Fruit fly (Drosophila melanogaster): Measurements from ENCODE around the gene CG42714.

Gene CG42714

DNA sequence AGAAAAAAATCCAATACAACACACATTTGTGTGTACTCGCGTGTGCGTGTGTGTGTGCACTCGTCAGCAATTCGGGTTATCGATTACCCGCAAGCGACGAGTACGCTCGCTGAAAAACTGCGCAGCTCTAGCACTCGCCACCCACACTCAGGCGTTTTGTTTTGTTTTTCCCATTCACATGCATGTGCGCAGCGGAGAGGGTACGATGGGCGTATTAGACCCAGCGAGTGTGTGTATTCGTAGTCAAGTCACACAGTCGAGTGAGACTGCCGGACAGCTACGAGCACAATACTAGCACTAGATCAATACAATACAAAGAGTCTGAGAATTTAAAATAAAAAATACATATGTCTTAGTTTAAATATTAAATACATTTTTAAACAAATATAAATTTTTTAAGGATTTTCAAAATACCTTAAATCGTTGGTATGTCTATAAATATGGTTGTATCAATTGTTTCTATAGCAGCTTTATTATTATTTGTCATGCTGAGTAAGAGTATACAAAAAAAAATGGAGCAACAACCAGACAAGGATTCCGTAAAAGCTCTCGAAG, 48.9 kb downstream of the CG42714 start, which contains the start of the genes D19B and CG43293 (continued):
- TF ChIP-seq YL-1 (GFP tag; optimal IDR thresholded peaks at IDR 0.05) (peak; percentile 95), BEAF-32 (GFP tag; optimal IDR thresholded peaks at IDR 0.05) (peak; percentile 43), HLH54F (GFP tag; optimal IDR thresholded peaks at IDR 0.05) (peak; percentile 91), CG12659 (GFP tag; optimal IDR thresholded peaks at IDR 0.05) (peak; percentile 95), CG3847 (GFP tag; IDR thresholded peaks at IDR 0.05) (peak; percentile 91), Dek (tag; optimal IDR thresholded peaks at IDR 0.05) (peak; percentile 90), phol (tag; optimal IDR thresholded peaks at IDR 0.05) (peak; percentile 81), CG1024 (GFP tag; IDR thresholded peaks at IDR 0.05) (peak; percentile 86), oc (tag; optimal IDR thresholded peaks at IDR 0.05) (peak; percentile 83), corto (GFP tag; optimal IDR thresholded peaks at IDR 0.05) (no peak), Ptx1 (GFP tag; IDR thresholded peaks at IDR 0.05) (peak; percentile 94), hbn (GFP tag; IDR thresholded peaks at IDR 0.05; ENCODE audit: partially characterized antibody) (peak; percentile 45; the same call in 1 of the 2 replicates), CG16779 (GFP tag; IDR thresholded peaks at IDR 0.05) (peak; percentile 89), Bdp1 (GFP tag; optimal IDR thresholded peaks at IDR 0.05) (peak; percentile 52), D (optimal IDR thresholded peaks at IDR 0.05) (peak; percentile 82), D (GFP tag; optimal IDR thresholded peaks at IDR 0.05) (peak; percentile 80), CG6683 (GFP tag; optimal IDR thresholded peaks at IDR 0.05) (peak; percentile 69), ewg (GFP tag; optimal IDR thresholded peaks at IDR 0.05) (peak; percentile 90), crol (GFP tag; IDR thresholded peaks at IDR 0.05) (peak; percentile 34; the same call in 1 of the 2 replicates), CG18262 (tag; optimal IDR thresholded peaks at IDR 0.05) (peak; percentile 85), p53 (GFP tag; optimal IDR thresholded peaks at IDR 0.05) (peak; percentile 81), CG10274 (GFP tag; optimal IDR thresholded peaks at IDR 0.05) (peak; percentile 80), Hand (GFP tag; optimal IDR thresholded peaks at IDR 0.05) (peak; percentile 62), Sox100B (GFP tag; optimal IDR thresholded peaks at IDR 0.05) (peak; percentile 85), MBD-R2 (GFP tag; IDR thresholded peaks at IDR 0.05) (peak; percentile 98), otp (GFP tag; IDR thresholded peaks at IDR 0.05) (peak; percentile 90), Bgb (GFP tag; IDR thresholded peaks at IDR 0.05; ENCODE audit: partially characterized antibody) (peak; percentile 59; the same call in 1 of the 2 replicates), dati (GFP tag; IDR thresholded peaks at IDR 0.05) (peak; percentile 57; the same call in 1 of the 2 replicates), Abd-B (GFP tag; optimal IDR thresholded peaks at IDR 0.05) (peak; percentile 65), Fer2 (tag; optimal IDR thresholded peaks at IDR 0.05) (peak; percentile 71), gro (GFP tag; optimal IDR thresholded peaks at IDR 0.05) (peak; percentile 91), CG16815 (GFP tag; optimal IDR thresholded peaks at IDR 0.05) (peak; percentile 74), da (GFP tag; optimal IDR thresholded peaks at IDR 0.05) (peak; percentile 50), CG32767 (GFP tag; IDR thresholded peaks at IDR 0.05) (peak; percentile 84), dm (GFP tag; optimal IDR thresholded peaks at IDR 0.05) (peak; percentile 91), CG34224 (GFP tag; IDR thresholded peaks at IDR 0.05; ENCODE audit: partially characterized antibody) (peak; percentile 53; the same call in 2 of the 3 replicates), Adf1 (GFP tag; IDR thresholded peaks at IDR 0.05) (peak; percentile 80), org-1 (GFP tag; optimal IDR thresholded peaks at IDR 0.05) (peak; percentile 63), rib (GFP tag; IDR thresholded peaks at IDR 0.05) (peak; percentile 92), CG14441 (GFP tag; IDR thresholded peaks at IDR 0.05) (peak; percentile 93), CG6689 (GFP tag; IDR thresholded peaks at IDR 0.05) (peak; percentile 84), Hr39 (optimal IDR thresholded peaks at IDR 0.05) (no peak), Elba2 (GFP tag; optimal IDR thresholded peaks at IDR 0.05) (peak; percentile 62), CG2120 (GFP tag; optimal IDR thresholded peaks at IDR 0.05) (peak; percentile 94), CG9797 (GFP tag; optimal IDR thresholded peaks at IDR 0.05) (peak; percentile 35), CG16863 (GFP tag; optimal IDR thresholded peaks at IDR 0.05) (peak; percentile 80), CG17385 (GFP tag; optimal IDR thresholded peaks at IDR 0.05) (peak; percentile 81), ken (GFP tag; IDR thresholded peaks at IDR 0.05) (peak; percentile 90), CG14014 (GFP tag; IDR thresholded peaks at IDR 0.05) (peak; percentile 92), sisA (GFP tag; IDR thresholded peaks at IDR 0.05) (peak; percentile 91)
